Worm (Caenorhabditis elegans) whole organism, L4/young adult: ENCODE measurements around the gene srv-13.

Experiments used
- W03F9.2 ChIP-seq: fragments of 150-350 bp; optimal IDR thresholded peaks from 2 replicates; lab custom pipeline; 2014; ENCODE audit warnings: missing biosample characterization, missing genetic modification characterization
- dao-5 ChIP-seq: sonication (generic microtip); optimal IDR thresholded peaks from 2 replicates; lab custom pipeline; 2016; ENCODE audit warnings: missing genotype, missing genetic modification characterization, moderate library complexity, missing compliant biosample characterization
- him-1 ChIP-seq: sonication (generic microtip); optimal IDR thresholded peaks from 2 replicates; lab custom pipeline; 2016; ENCODE audit warnings: missing genotype, missing genetic modification reagents, missing genetic modification characterization, missing compliant biosample characterization

DNA sequence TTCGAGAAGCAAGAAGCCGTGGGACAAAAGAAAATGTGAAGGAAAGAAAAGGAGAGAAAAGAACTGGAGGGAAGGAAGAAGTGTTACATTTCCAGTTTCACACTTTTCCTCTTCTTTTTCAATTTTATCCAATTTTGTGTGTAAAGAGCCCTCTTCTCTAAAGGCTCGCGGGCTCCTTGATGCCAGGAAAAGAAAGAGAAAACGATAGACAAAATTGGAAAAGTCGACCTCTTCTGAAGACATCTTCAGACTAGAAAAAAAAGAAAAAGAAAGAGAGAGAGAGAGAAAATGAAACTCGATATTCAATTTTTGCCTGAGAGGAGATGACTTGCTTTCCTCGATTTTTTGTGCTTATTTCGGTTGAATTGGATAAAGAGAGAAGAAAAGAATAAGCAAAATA is 20.0 kb upstream of the srv-13 start:
- TF ChIP-seq him-1 = no peak
- TF ChIP-seq dao-5 (tag; lab: Kevin White, UChicago) = no peak
- TF ChIP-seq W03F9.2 (tag; lab: Kevin White, UChicago) = no peak
